Fruit fly (Drosophila melanogaster): ENCODE data around the gene CG32148.

CG32148 gene

DNA sequence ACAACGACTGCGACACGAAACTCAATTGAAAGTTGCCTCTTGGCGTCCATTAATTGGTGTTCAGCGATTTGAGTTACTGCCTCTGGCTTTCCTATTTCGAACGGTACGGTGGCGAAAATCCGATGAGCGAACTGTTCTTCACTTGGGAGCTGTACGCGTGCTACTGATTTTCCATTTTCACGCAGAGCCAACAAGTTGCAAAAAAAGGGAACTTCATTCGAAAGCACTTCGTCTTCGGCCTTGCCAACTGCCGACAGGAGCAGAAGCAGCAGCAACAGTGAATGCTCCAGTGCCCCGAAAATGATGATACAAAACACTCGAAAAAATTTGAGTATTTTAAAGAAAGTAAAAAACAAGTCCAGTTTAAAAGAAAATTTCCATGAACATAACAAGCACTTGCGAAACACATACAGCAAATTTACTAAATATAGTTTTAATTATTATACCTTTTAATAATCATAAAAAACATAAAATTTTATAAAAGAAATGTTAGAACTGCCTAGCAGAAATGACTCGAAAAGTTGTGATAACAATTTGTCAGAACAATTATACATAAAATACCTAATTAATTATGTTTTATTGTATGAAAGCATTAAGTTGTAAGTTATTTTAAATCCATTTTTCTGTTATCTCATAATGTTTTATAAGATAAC is 10.9 kb downstream of the CG32148 start:
- no peak for TF ChIP-seq CG17801 (GFP tag; optimal IDR thresholded peaks at IDR 0.05; ENCODE audit: partially characterized antibody)

DNA sequence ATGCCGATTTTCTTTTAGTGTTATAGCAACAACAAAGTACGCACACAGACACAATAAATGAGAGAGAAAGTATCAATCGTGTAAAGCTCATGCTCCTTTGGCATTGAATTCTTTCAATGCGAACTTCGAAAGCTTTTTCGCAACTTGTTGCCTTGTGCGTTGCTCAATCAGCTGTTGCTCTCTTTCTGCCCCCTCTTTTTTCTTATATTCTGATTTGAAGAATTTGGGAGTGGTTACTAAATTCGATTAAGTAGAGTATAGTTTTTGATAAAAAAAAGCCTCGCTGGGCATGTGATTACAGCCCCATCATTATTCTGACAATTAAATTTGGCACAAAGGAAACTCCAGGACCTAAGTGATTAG is 11.4 kb downstream of the CG32148 start:
- no peak for TF ChIP-seq CG17801 (GFP tag; optimal IDR thresholded peaks at IDR 0.05; ENCODE audit: partially characterized antibody)

DNA sequence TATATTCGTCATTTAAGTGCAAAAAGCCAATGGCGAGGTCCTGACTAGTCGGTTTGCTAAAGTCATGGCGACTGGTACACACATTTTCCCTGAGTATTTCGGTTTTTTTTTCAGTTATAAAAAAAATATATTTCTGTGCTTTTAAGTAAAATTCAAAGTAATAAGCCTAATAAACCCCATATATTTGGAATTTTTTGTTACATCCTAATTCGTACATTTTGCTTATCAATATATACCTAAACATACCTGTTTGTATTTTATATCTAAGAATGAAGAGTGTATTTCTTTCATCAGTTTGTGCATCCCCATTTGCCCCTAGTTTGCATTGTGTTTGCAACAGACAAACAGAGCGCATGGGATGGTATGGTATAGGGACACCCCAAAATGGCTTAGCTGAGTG is 12.3 kb downstream of the CG32148 start:
- TF ChIP-seq CG17801 (GFP tag; optimal IDR thresholded peaks at IDR 0.05; ENCODE audit: partially characterized antibody) = no peak

dm6 chr3L:15039510-15039909 is 16.2 kb downstream of the CG32148 start:
- no peak for TF ChIP-seq CG17801 (GFP tag; optimal IDR thresholded peaks at IDR 0.05; ENCODE audit: partially characterized antibody)

- TF ChIP-seq CG17801 (GFP tag; optimal IDR thresholded peaks at IDR 0.05; ENCODE audit: partially characterized antibody) = no peak
Measured at dm6 chr3L:15040329-15040886, 17.1 kb downstream of the CG32148 start.

dm6 chr3L:15042470-15042869 is 19.2 kb downstream of the CG32148 start, which contains the start of gene Rpn12R:
Gene Rpn12R, minus strand, starts transcription at chr3L:15042570.
- no peak for TF ChIP-seq CG17801 (GFP tag; optimal IDR thresholded peaks at IDR 0.05; ENCODE audit: partially characterized antibody)

- TF ChIP-seq CG17801 (GFP tag; optimal IDR thresholded peaks at IDR 0.05; ENCODE audit: partially characterized antibody) = no peak
Measured at dm6 chr3L:15043465-15043864, 20.2 kb downstream of the CG32148 start.

dm6 chr3L:15043874-15044336 is 20.6 kb downstream of the CG32148 start, which contains the start of gene ind:
Gene ind, minus strand, starts transcription at chr3L:15043924.
- TF ChIP-seq CG17801 (GFP tag; optimal IDR thresholded peaks at IDR 0.05; ENCODE audit: partially characterized antibody) = no peak

- no peak for TF ChIP-seq CG17801 (GFP tag; optimal IDR thresholded peaks at IDR 0.05; ENCODE audit: partially characterized antibody)
Measured at dm6 chr3L:15045114-15045513, 21.8 kb downstream of the CG32148 start.

DNA sequence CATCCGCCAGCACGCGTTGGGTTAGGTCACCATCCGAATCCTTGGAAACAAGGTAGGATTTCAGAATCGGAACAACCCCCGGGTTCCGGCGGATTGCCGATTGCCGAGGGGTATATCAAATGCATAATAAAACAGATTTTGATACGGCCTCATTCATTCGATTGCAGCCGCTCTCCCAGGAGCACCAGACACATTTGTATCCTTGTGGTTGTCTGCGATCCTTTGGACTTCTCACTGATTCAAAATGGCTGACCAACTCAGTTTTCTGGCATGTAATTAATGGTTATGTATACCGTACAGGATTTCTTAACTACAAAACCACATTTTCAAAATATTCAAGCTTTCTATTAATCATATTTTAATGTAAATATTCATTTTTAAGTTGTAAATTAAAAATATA is 24.3 kb downstream of the CG32148 start:
- TF ChIP-seq CG17801 (GFP tag; optimal IDR thresholded peaks at IDR 0.05; ENCODE audit: partially characterized antibody) = no peak

DNA sequence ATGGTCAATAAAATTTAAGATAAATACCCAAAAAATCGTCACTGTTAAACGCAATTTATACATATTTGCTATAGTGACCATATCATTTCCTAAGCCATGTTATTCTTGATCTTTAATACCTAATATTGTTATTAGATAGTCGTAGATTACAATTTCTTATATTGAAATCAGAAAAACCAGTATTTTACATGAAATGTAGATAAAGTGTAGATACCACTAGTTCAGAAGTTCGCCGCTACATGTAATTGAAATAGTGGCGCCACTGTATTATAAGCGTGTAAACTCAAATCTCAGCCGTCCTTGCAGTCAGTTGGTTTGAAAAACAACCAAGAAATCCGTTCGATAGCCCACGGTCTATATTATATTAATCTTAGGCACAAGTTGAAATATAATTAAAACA is 24.8 kb downstream of the CG32148 start:
- no peak for TF ChIP-seq CG17801 (GFP tag; optimal IDR thresholded peaks at IDR 0.05; ENCODE audit: partially characterized antibody)

DNA sequence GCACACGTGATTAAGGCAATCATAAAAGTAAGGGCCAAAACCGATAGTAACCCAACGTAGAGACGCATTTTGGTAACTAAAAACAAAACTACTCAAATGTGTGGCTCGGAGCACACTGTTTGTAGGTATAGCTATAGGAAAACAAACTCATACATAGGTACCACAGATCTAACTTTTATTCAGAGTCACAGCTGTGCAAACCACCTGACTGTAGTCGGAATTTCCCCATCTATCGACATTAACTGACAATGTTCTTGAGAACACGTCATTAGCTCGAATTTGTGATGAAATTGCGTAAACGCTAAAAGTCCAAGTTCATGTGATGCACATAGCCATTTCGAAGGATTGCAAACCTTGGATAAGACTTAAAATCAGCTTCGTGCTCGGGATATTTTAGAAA is 26.1 kb downstream of the CG32148 start, which contains the start of gene CG43678:
Gene CG43678 (minus strand): TSS at position 101 of the 400 bp plus-strand sequence.
- TF ChIP-seq CG17801 (GFP tag; optimal IDR thresholded peaks at IDR 0.05; ENCODE audit: partially characterized antibody) = no peak

dm6 chr3L:15050109-15050508 is 26.8 kb downstream of the CG32148 start, which contains the start of gene CG18581:
Gene CG18581, minus strand, starts transcription at chr3L:15050209.
- TF ChIP-seq CG17801 (GFP tag; optimal IDR thresholded peaks at IDR 0.05; ENCODE audit: partially characterized antibody) = no peak

dm6 chr3L:15050706-15051105 is 27.4 kb downstream of the CG32148 start, which contains the start of gene CG12310:
Gene CG12310, minus strand, starts transcription at chr3L:15050806.
- TF ChIP-seq CG17801 (GFP tag; optimal IDR thresholded peaks at IDR 0.05; ENCODE audit: partially characterized antibody) = no peak

DNA sequence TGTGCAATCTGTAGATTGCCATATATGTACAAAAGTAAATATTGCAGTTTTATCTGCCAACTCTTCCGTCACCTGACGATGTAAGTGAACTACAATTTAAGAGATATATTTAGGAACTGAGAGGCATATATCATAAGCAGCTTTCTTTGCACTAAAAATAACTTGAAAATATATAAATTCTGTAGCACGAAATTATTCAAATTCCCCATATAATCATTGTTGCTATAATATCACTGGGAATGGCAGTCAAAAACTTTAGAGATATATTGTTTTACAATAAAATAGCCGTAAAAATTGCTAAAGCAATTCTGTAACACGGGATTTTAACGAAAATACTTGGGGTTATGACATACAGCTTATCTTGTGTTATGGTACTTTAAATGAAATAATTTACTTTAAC is 28.0 kb downstream of the CG32148 start, which contains the start of gene CG43679:
Gene CG43679 (minus strand): TSS at position 101 of the 400 bp plus-strand sequence.
- no peak for TF ChIP-seq CG17801 (GFP tag; optimal IDR thresholded peaks at IDR 0.05; ENCODE audit: partially characterized antibody)

- TF ChIP-seq CG17801 (GFP tag; optimal IDR thresholded peaks at IDR 0.05; ENCODE audit: partially characterized antibody) = no peak
Measured at dm6 chr3L:15052390-15052789, 29.1 kb downstream of the CG32148 start, which contains the start of gene CG13461. Gene CG13461, minus strand, starts transcription at chr3L:15052490.

Data from ovary, adult (tissue).